Fruit fly (Drosophila melanogaster) whole organism, pupa: ENCODE data around the gene CG43401.

Source experiments
- CG10348 ChIP-seq: fragments of 200-800 bp; sonication (Bioruptor generic); IDR thresholded peaks from 2 replicates; pipeline ENCODE4 v1.3.6; 2022; ENCODE audit warnings: missing biosample characterization, missing genetic modification characterization
- CG12605 ChIP-seq: fragments of 200-800 bp; sonication (Bioruptor generic); IDR thresholded peaks from 2 replicates; pipeline ENCODE4 v1.3.6; 2022; ENCODE audit warnings: missing biosample characterization, missing genetic modification characterization
- CG13204 ChIP-seq: fragments of 200-800 bp; sonication (Bioruptor generic); optimal IDR thresholded peaks from 2 replicates; lab custom pipeline; 2018; ENCODE audit warnings: missing biosample characterization, mild to moderate bottlenecking, missing genetic modification characterization, moderate library complexity
- CG14655 ChIP-seq: fragments of 200-800 bp; sonication (Bioruptor generic); optimal IDR thresholded peaks from 3 replicates; lab custom pipeline; 2017; ENCODE audit warnings: mild to moderate bottlenecking, missing biosample characterization, missing genetic modification reagents, missing genetic modification characterization
- CG15710 ChIP-seq: fragments of 200-800 bp; sonication (Bioruptor generic); optimal IDR thresholded peaks from 2 replicates; lab custom pipeline; 2018; ENCODE audit warnings: missing biosample characterization, mild to moderate bottlenecking, missing genetic modification characterization, moderate library complexity
- CG17806 ChIP-seq: fragments of 200-800 bp; sonication (Bioruptor generic); optimal IDR thresholded peaks from 2 replicates; lab custom pipeline; 2018; ENCODE audit warnings: missing biosample characterization, mild to moderate bottlenecking, missing genetic modification characterization, moderate library complexity
- CG32121 ChIP-seq: fragments of 200-800 bp; sonication (Bioruptor generic); IDR thresholded peaks from 2 replicates; pipeline ENCODE4 v1.3.6; 2022; ENCODE audit warnings: missing biosample characterization, missing genetic modification characterization
- CG34367 ChIP-seq: fragments of 200-800 bp; sonication (Bioruptor generic); optimal IDR thresholded peaks from 2 replicates; lab custom pipeline; 2018; ENCODE audit warnings: missing biosample characterization, mild to moderate bottlenecking, missing genetic modification characterization
- CG4496 ChIP-seq: fragments of 200-800 bp; sonication (Bioruptor generic); IDR thresholded peaks from 3 replicates; pipeline ENCODE4 v1.3.6; 2022; ENCODE audit warnings: missing biosample characterization, missing genetic modification characterization
- CG8159 ChIP-seq: fragments of 200-800 bp; sonication (Bioruptor generic); optimal IDR thresholded peaks from 3 replicates; lab custom pipeline; 2018; ENCODE audit warnings: missing biosample characterization, mild to moderate bottlenecking, missing genetic modification characterization, moderate library complexity
- CG8301 ChIP-seq: fragments of 200-800 bp; sonication (Bioruptor generic); optimal IDR thresholded peaks from 2 replicates; lab custom pipeline; 2018; ENCODE audit warnings: missing biosample characterization, mild to moderate bottlenecking, missing genetic modification characterization
- CG9948 ChIP-seq: fragments of 200-800 bp; sonication (Bioruptor generic); optimal IDR thresholded peaks from 2 replicates; lab custom pipeline; 2018; ENCODE audit warnings: missing biosample characterization, mild to moderate bottlenecking, missing genetic modification characterization, moderate library complexity
- D1 ChIP-seq: fragments of 200-800 bp; sonication (Bioruptor generic); optimal IDR thresholded peaks from 2 replicates; lab custom pipeline; 2018; ENCODE audit warnings: missing biosample characterization, mild to moderate bottlenecking, missing genetic modification characterization, moderate library complexity
- EcR ChIP-seq: fragments of 200-800 bp; sonication (Bioruptor generic); optimal IDR thresholded peaks from 3 replicates; lab custom pipeline; 2019; ENCODE audit warnings: missing biosample characterization, missing genetic modification characterization, mild to moderate bottlenecking, moderate library complexity, missing genetic modification reagents
- Ets98B ChIP-seq: fragments of 200-800 bp; sonication (Bioruptor generic); IDR thresholded peaks from 2 replicates; pipeline ENCODE4 v1.3.6; 2022; ENCODE audit warnings: missing biosample characterization, missing genetic modification characterization
- Pif1A ChIP-seq: fragments of 200-800 bp; sonication (Bioruptor generic); optimal IDR thresholded peaks from 3 replicates; lab custom pipeline; 2016; ENCODE audit warnings: missing biosample characterization, missing genetic modification characterization
- Pif1B ChIP-seq: fragments of 200-800 bp; sonication (Bioruptor generic); optimal IDR thresholded peaks from 3 replicates; lab custom pipeline; 2016; ENCODE audit warnings: missing biosample characterization, missing genetic modification characterization
- Snoo ChIP-seq: fragments of 200-800 bp; sonication (Bioruptor generic); optimal IDR thresholded peaks from 3 replicates; lab custom pipeline; 2017; ENCODE audit warnings: missing biosample characterization, mild to moderate bottlenecking, missing genetic modification characterization, inconsistent platforms
- fd96Ca ChIP-seq: fragments of 200-800 bp; sonication (Bioruptor generic); IDR thresholded peaks from 3 replicates; pipeline ENCODE4 v1.3.6; 2022; ENCODE audit warnings: missing biosample characterization, missing genetic modification characterization
- gl ChIP-seq: fragments of 200-800 bp; sonication (Bioruptor generic); optimal IDR thresholded peaks from 2 replicates; lab custom pipeline; 2018; ENCODE audit warnings: missing biosample characterization, mild to moderate bottlenecking, missing genetic modification characterization
- rn ChIP-seq: fragments of 200-800 bp; sonication (Bioruptor generic); IDR thresholded peaks from 2 replicates; pipeline ENCODE4 v1.3.6; 2022; ENCODE audit warnings: missing biosample characterization, missing genetic modification characterization

Gene CG43401

DNA sequence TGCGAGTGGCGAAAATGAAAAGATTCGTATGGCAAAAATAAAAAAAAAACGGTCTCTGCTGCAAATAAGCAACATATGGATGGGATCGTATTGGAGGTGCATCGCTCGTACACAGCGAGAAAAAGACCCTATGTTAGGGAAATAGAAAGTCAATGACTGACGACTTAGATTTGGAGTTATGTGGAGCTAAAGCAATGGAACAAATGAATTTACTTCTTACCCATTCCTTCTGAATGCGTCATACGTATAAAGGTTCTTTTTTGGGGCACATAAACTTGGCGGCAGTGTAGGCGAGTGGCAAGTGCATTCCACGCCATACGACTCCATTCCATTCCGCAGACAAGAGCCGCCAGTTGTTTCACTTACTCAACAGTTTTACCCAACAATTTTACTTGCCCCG, 42.5 kb downstream of the CG43401 start:
- TF ChIP-seq CG12605 (GFP tag; lab: Robert Waterston, UW) (no peak; the same call in 1 of the 2 replicates), gl (tag; lab: Kevin White, UChicago) (peak; percentile 64), CG32121 (GFP tag; lab: Robert Waterston, UW) (no peak), Pif1A (GFP tag; lab: Kevin White, UChicago) (peak; percentile 77), D1 (tag; lab: Kevin White, UChicago) (no peak), rn (GFP tag; lab: Robert Waterston, UW) (peak; percentile 31; the same call in 1 of the 2 replicates), EcR (no peak), CG13204 (GFP tag; lab: Kevin White, UChicago) (peak; percentile 12), Pif1B (peak; percentile 78), CG4496 (peak; percentile 76), CG17806 (tag; lab: Kevin White, UChicago) (peak; percentile 86), CG15710 (peak; percentile 78), CG9948 (tag; lab: Kevin White, UChicago) (peak; percentile 78), Snoo (tag; lab: Kevin White, UChicago) (peak; percentile 70), CG34367 (tag; lab: Kevin White, UChicago) (peak; percentile 80), Ets98B (GFP tag; lab: Robert Waterston, UW) (peak; percentile 40; the same call in 1 of the 2 replicates), CG14655 (peak; percentile 60), CG8301 (peak; percentile 56), fd96Ca (peak; percentile 50; the same call in 1 of the 3 replicates), CG10348 (GFP tag; lab: Robert Waterston, UW) (no peak), CG8159 (peak; percentile 86)

DNA sequence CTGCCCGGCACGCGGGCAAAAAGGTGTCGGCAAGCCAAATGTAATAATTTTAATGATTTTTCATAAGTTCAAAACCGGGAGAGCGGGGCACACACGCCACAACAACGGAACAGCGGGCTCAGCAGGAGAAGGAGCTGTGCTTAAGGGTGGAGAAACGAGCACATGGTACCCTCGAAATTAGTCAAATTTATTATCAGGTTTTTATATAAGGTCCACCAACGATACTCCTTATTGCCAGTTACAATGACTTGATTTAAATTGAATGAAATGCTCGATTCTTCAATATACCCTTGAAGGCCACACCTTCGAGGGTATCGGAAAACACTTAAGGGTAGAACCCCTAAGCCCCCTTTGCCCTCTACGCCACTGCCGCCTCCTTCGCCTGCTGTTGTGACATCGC, 45.2 kb downstream of the CG43401 start:
- TF ChIP-seq CG4496 (peak; percentile 16; the same call in 1 of the 3 replicates), CG32121 (GFP tag; lab: Robert Waterston, UW) (no peak), CG15710 (peak; percentile 45), Snoo (tag; lab: Kevin White, UChicago) (peak; percentile 64), CG8301 (no peak), CG12605 (GFP tag; lab: Robert Waterston, UW) (no peak), CG8159 (peak; percentile 60), Pif1A (GFP tag; lab: Kevin White, UChicago) (peak; percentile 35), fd96Ca (no peak), CG34367 (tag; lab: Kevin White, UChicago) (no peak), CG17806 (tag; lab: Kevin White, UChicago) (peak; percentile 33)

DNA sequence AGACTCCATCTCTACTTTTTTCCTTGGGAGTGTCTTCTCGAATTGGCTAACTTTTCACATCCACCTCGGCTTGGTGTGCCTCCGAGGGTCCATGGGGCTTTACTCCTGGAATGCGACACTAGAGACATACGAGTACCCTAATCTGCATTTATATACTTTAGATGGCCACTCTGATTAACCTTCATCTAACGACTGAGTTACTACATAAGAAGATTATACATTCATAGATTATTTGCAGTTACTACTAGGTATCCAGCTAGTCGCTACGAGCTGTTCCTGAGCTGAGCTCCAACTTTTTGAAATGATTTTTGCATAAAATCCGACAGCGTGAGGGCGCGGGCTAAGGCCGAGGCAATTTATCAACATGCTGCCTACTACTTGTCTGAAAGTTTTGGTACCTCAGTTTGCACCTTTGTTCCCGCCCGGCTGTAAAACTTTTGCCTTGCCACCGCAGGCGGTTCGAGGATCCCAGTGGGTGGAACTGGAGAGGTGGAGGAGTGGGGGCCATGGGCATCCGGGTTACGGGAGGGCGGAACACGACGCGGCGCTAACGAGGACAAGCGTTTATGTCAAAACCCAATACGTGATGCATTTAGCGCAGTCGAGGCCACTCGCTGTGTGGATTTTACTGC, 48.7 kb downstream of the CG43401 start:
- TF ChIP-seq Pif1A (GFP tag; lab: Kevin White, UChicago) (peak; percentile 42), CG15710 (peak; percentile 11), CG9948 (tag; lab: Kevin White, UChicago) (peak; percentile 7), Ets98B (GFP tag; lab: Robert Waterston, UW) (no peak), CG32121 (GFP tag; lab: Robert Waterston, UW) (no peak), CG17806 (tag; lab: Kevin White, UChicago) (peak; percentile 3)
- TF ChIP-seq, all 21 proteins: peak for 4

DNA sequence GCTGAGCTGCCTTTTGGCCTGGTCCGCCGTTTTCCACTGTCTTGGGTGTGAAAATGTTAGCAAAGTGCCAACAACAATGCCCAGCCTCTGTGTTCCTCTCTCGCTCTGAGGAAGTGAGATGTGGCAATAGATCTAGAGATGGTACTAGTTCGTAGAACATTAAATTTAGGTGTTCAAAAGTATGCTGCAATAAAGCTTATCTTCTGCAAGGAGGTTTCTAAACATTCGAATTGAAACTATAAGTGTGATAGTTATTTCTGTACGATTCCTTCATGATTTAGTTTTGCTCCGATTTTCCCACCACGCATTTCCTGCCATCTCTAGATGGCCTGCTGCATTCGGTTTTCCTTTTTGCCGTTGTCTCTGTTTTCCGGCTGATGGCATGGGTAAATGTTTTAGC, 50.2 kb downstream of the CG43401 start:
- TF ChIP-seq CG14655, result peak; percentile 45
- no peak for TF ChIP-seq CG13204 (GFP tag; lab: Kevin White, UChicago)
- TF ChIP-seq D1 (tag; lab: Kevin White, UChicago), result no peak
- TF ChIP-seq Pif1B, result no peak
- no peak for TF ChIP-seq fd96Ca
- TF ChIP-seq CG8301, result peak; percentile 26
